Fruit fly (Drosophila melanogaster) Kc167 (cell line): ENCODE results near the gene Dr.

ENCODE experiments used
- Myc ChIP-seq: fragments of >200 bp; optimal IDR thresholded peaks from 2 replicates; lab custom pipeline; 2017; ENCODE audit warnings: missing external identifiers
- Sin3A ChIP-seq: fragments of >200 bp; optimal IDR thresholded peaks from 2 replicates; lab custom pipeline; 2018; ENCODE audit warnings: missing external identifiers
- h ChIP-seq: fragments of >200 bp; optimal IDR thresholded peaks from 3 replicates; lab custom pipeline; 2018; ENCODE audit warnings: missing external identifiers
- insv ChIP-seq: fragments of >200 bp; optimal IDR thresholded peaks from 3 replicates; lab custom pipeline; 2018; ENCODE audit warnings: missing external identifiers
- psq ChIP-seq: fragments of >200 bp; optimal IDR thresholded peaks from 2 replicates; lab custom pipeline; 2017; ENCODE audit warnings: missing external identifiers
- ttk ChIP-seq: sonication (Bioruptor generic); optimal IDR thresholded peaks from 2 replicates; lab custom pipeline; 2017; ENCODE audit warnings: missing external identifiers

Dr gene

dm6 chr3R:29610958-29611357 is 54.8 kb downstream of the Dr start:
- TF ChIP-seq insv (lab: Kevin White, UChicago) (no peak), Sin3A (lab: Kevin White, UChicago) (no peak), Myc (lab: Kevin White, UChicago) (no peak), psq (no peak), ttk (lab: Kevin White, UChicago) (no peak), h (lab: Kevin White, UChicago) (no peak)
